Fruit fly (Drosophila melanogaster): ENCODE results near the gene CG4593.

CG4593 gene

DNA sequence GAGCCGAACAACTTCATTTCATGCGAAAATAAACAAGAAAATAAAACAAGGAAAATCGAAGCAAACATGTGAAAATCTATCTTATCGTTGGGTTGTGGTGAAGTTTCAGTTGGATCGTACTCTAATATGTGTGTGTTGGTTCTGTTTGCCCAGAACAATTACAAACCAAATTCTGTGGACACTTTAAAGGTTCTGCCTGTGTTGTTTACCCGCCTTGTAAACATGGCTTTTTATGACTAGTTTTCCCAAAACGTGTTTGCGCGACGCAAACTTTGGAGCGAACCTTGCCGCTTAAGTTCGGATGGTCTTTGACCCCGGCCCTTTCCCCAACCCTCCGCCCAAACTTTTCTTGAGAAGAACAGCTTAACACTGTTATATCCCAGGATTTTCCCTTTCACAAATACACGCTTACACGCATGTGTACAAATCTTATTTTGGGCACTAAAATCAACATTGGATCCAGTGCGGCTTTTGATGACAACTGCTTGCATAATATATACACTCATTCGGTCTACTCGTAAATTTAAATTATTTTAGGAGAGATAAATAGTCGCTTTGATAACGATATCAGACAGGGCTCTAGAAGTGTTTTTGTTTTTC lies 9.5 kb upstream of the CG4593 start:
- TF ChIP-seq noc (tag; optimal IDR thresholded peaks at IDR 0.05): no peak

- no peak for TF ChIP-seq noc (tag; optimal IDR thresholded peaks at IDR 0.05)
Observed at dm6 chrX:7005444-7005843, 8.2 kb upstream of the CG4593 start.

DNA sequence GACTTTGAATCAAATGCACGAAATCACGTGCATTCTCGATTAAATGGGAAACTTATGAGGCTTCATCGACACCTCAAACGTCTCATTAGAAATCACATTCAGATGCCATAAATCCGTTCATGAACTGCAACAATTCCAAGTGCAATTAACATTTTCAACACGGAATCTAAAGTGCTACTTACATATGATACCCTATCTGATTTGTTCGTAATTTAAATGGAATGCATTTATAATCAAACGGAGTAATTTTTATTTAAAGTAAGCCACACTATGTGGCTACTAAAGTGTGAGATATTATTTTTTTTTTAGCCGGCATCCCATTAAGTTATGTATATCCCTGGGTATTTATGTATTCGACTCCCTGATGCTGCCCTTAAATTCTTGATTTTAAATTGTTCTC lies 6.0 kb upstream of the CG4593 start:
- no peak for TF ChIP-seq noc (tag; optimal IDR thresholded peaks at IDR 0.05)

DNA sequence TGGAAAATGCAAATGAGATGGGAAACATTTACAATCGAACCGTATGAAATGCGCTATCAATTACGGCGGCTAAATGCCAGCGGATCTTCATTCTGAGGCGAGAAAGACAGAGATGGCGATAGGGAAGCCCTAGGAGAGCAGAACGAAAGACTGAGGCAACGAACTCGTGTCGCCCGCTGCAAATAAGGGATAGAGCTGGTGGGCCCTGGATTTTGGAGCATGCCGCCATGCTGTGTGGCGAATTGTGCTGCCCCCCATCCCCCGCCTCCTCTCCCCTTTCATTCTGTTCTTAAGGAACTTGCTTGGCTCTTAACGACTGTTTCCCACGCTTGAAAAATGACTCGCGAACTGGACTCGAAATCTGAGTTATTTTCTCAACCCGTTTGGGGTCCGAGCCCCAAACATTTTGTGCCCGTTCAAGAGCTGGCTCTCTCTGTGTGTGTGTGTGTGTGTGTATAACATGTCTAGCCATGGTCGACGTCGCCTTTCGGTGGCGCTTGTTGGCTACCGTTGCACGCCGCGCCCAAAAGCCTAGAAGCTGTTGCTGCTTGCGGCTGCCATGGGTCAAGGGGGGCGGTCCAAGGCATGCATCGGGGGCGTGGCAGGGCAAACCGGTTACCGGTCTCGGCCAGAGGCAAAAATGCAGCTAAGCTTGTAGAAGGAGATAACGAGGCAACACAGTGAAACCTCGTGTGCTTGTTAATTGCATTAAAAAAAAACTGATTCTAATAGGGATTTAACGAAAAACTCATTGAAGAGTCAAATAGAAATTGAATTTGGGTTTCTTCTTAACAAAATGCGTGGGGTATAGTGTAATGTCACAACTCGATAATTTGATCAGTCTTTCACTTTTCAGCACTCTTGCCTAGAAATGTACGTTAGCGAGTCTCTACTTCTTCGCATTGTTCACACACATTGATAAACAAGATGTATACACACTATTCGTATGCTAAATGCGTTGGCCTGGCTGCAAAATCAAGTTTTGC lies 5.3 kb upstream of the CG4593 start:
- no peak for TF ChIP-seq noc (tag; optimal IDR thresholded peaks at IDR 0.05)

- peak; percentile 85 for TF ChIP-seq noc (tag; optimal IDR thresholded peaks at IDR 0.05)
Observed at dm6 chrX:7011063-7011743, 2.5 kb upstream of the CG4593 start, which contains the start of the genes cm, sloth1 and sloth2. Gene cm, minus strand, starts transcription at chrX:7011145. Gene sloth1, plus strand, starts transcription at chrX:7011357. Gene sloth2, plus strand, starts transcription at chrX:7011357.

DNA sequence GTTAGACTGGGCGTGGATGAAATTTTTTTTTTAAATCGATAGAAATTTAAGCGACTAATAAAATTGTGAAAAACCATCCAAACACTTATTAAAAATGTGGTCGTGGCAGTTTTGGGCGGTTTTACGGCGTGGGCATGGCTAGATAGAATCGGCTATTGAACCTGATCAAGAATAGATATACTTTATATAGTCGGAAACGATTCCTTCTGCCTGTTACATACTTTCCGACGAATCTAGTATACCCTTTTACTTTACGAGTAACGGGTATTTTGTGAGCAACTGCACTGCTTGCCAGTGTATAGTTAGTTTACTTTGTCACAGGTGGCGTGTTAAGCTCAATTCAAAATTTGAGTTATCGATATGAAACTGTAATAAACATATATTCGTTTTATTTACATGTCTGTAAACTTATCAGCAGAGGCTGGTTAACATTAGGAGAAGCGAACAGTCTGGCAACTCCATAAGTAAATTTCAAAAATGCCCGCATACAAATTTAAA lies 1.3 kb downstream of the CG4593 start:
- no peak for TF ChIP-seq noc (tag; optimal IDR thresholded peaks at IDR 0.05)

DNA sequence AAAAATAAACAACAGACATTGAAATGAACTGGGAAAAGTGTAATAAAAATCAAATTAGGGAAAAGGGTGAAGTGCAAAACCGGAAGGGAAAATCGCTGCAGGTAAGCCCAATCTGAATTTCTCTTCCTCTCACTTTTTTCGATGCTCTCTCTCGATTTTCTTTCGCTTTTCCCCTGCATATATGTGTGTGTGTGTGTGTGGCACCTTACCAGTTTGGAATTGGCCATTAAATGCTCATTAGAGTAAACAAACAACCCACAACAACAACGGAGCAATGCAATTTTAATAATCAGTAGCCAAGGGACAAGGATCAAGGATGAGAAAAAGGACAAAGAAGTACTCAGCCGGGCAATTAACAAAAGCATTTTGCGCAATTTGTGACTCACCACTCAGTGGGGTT lies 21.2 kb downstream of the CG4593 start:
- TF ChIP-seq noc (tag; optimal IDR thresholded peaks at IDR 0.05): no peak

- no peak for TF ChIP-seq noc (tag; optimal IDR thresholded peaks at IDR 0.05)
Observed at dm6 chrX:7037061-7037460, 23.4 kb downstream of the CG4593 start.

DNA sequence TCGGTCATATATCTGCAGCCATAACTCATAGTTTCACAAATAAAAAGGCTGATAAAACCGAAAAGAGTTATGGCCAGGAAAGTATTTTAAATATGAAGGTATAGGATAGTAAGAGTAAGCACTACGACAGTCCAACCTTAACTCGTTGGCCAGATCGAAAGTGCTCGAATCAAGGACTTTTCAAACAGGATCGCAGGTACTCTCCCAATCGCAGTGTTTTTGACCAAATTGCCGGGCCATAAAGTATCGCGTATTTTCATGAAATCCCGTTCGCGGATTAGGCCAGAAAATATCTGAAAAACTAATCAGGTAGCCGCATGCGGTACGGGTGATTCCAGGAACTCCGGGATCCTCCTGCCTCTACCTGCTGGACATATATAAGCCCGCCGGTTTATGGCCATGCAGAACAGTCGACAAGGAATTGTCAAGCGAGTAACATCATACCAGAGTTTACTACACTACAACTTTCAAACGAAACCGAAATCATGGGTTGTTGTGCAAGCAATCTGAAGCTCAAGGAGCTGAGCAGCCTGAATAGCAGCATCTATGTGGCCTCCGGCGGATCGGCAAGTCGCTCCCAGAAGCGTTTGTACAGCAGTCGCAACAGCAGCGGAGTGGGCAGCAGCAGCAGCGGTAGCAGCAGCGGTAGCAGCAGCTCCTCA lies 26.6 kb downstream of the CG4593 start, which contains the start of gene CG14427:
Gene CG14427 (plus strand): TSS at position 399 of the 662 bp plus-strand sequence.
- no peak for TF ChIP-seq noc (tag; optimal IDR thresholded peaks at IDR 0.05)

DNA sequence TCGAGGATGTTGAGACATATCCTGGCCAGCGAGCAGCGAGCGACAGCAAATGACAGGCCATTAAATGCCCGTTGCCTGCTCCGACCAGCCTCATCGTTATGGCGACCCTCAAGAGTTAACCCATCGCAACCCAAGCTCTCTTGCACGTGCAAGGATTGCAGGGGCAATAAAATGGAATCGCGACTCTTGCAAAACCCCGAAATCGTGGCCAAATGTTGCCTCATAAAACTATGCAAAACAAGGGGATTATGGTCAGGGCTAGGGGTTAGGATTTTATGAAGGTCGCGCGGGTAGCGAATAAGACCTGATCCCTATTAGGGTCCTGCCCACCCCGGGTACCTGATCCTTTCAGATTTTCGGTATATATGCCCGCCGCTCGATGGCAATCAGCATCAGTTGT lies 35.4 kb downstream of the CG4593 start, which contains the start of gene nullo:
Gene nullo (plus strand): TSS at position 390 of the 400 bp plus-strand sequence.
- TF ChIP-seq noc (tag; optimal IDR thresholded peaks at IDR 0.05): no peak

- no peak for TF ChIP-seq noc (tag; optimal IDR thresholded peaks at IDR 0.05)
Observed at dm6 chrX:7058973-7059372, 45.3 kb downstream of the CG4593 start.

DNA sequence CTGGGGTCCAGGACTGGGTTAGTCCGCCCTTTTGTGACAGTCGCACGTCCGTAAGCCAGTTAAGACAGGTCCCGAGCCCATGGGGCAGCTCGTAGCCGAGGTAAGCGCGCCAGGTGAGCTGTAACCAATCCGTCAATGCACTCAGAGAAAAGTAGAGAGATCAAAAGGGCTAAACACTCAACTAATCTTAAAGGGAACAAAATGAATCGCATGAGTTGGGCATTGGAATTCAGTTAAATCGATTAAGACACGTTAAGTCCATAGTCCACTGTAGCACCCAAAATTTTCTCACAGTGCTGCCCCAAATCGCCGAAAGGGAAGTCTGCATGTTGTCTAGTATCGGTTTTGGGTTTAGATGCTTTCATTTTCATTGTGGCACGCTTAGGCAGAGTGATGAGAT lies 49.9 kb downstream of the CG4593 start:
- no peak for TF ChIP-seq noc (tag; optimal IDR thresholded peaks at IDR 0.05)

Measured in whole organism, larva.